Worm (Caenorhabditis elegans): ENCODE data around the gene snt-5.

- TF ChIP-seq klf-2 (GFP tag; conservative IDR thresholded peaks at IDR 0.05): no peak
- no peak for TF ChIP-seq ztf-23 (GFP tag; IDR thresholded peaks at IDR 0.05)
- TF ChIP-seq med-1 (GFP tag; optimal IDR thresholded peaks at IDR 0.05; ENCODE audit: insufficient read depth): no peak
- no peak for TF ChIP-seq tab-1 (GFP tag; IDR thresholded peaks at IDR 0.05)
Measured at ce11 chrV:1388247-1388646, 23.1 kb downstream of the snt-5 start.

Measured in whole organism, midembryonic.